Worm (Caenorhabditis elegans) whole organism, L1 larva: ENCODE results near the gene trpa-1.
A peak's percentile ranks its signal among the peaks of the same experiment; 100 is the strongest.

Source experiments
- C04F5.9 ChIP-seq: sonication (generic microtip); optimal IDR thresholded peaks from 2 replicates; lab custom pipeline; 2016; ENCODE audit warnings: missing genetic modification characterization, missing compliant biosample characterization
- ama-1 ChIP-seq: fragments of 150-350 bp; optimal IDR thresholded peaks from 2 replicates; lab custom pipeline; 2014
- blmp-1 ChIP-seq: fragments of 150-350 bp; optimal IDR thresholded peaks from 2 replicates; lab custom pipeline; 2014; ENCODE audit warnings: missing biosample characterization, missing genetic modification characterization
- ceh-82 ChIP-seq, 3 experiments: fragments of 150-350 bp in 1 of 3; sonication (generic microtip) in 2 of 3; optimal IDR thresholded peaks; 2 replicates each; lab custom pipeline; 2014 to 2017; ENCODE audit warnings: missing biosample characterization in 3 of 3, missing genetic modification characterization in 3 of 3
- ceh-90 ChIP-seq: sonication (generic microtip); optimal IDR thresholded peaks from 2 replicates; lab custom pipeline; 2016; ENCODE audit warnings: missing genetic modification characterization, missing compliant biosample characterization
- ces-1 ChIP-seq: fragments of 150-350 bp; optimal IDR thresholded peaks from 2 replicates; lab custom pipeline; 2014; ENCODE audit warnings: missing biosample characterization, missing genetic modification reagents, missing genetic modification characterization
- dsc-1 ChIP-seq: sonication (generic microtip); optimal IDR thresholded peaks from 2 replicates; lab custom pipeline; 2016; ENCODE audit warnings: mild to moderate bottlenecking, missing genetic modification characterization, missing compliant biosample characterization
- efl-1 ChIP-seq, 4 experiments: fragments of 150-350 bp; optimal IDR thresholded peaks in 3 of 4; peaks in 1 of 4; 1 replicate in 1 of 4; 2 replicates in 3 of 4; lab custom pipeline; 2014; ENCODE audit warnings: missing biosample characterization in 2 of 4, missing genetic modification characterization in 2 of 4, missing genetic modification reagents in 2 of 4
- egl-13 ChIP-seq: sonication (generic microtip); optimal IDR thresholded peaks from 2 replicates; lab custom pipeline; 2016; ENCODE audit warnings: missing genotype, missing genetic modification reagents, missing genetic modification characterization, missing compliant biosample characterization
- egl-27 ChIP-seq, 2 experiments: fragments of 150-350 bp in 1 of 2; sonication (generic microtip); optimal IDR thresholded peaks; 3 replicates each; lab custom pipeline; 2017 to 2018; ENCODE audit warnings: missing biosample characterization in 2 of 2, missing genetic modification characterization in 2 of 2, missing genetic modification reagents in 2 of 2
- fkh-10 ChIP-seq: sonication (generic microtip); optimal IDR thresholded peaks from 2 replicates; lab custom pipeline; 2017; ENCODE audit warnings: missing biosample characterization, missing genetic modification reagents, missing genetic modification characterization
- fkh-8 ChIP-seq: sonication (generic microtip); optimal IDR thresholded peaks from 2 replicates; lab custom pipeline; 2016; ENCODE audit warnings: mild to moderate bottlenecking, missing genetic modification characterization, missing compliant biosample characterization
- hlh-17 ChIP-seq: fragments of 200-800 bp; sonication (Bioruptor generic); optimal IDR thresholded peaks from 2 replicates; lab custom pipeline; 2018; ENCODE audit warnings: missing genetic modification characterization, mild to moderate bottlenecking, missing compliant biosample characterization, moderate library complexity, borderline replicate concordance
- lin-14 ChIP-seq: fragments of 200-800 bp; sonication (Bioruptor generic); optimal IDR thresholded peaks from 2 replicates; lab custom pipeline; 2018; ENCODE audit warnings: mild to moderate bottlenecking, missing genetic modification characterization, moderate library complexity, missing compliant biosample characterization
- mab-9 ChIP-seq: fragments of 200-800 bp; sonication (Bioruptor generic); IDR thresholded peaks from 2 replicates; pipeline ENCODE4 v1.3.6; 2022; ENCODE audit warnings: missing genetic modification reagents, missing genetic modification characterization, missing compliant biosample characterization
- mdl-1 ChIP-seq, 2 experiments: fragments of 150-350 bp; optimal IDR thresholded peaks; 2 replicates each; lab custom pipeline; 2014 to 2017; ENCODE audit warnings: missing biosample characterization in 2 of 2, missing genetic modification characterization in 2 of 2, inconsistent platforms in 1 of 2
- mep-1 ChIP-seq: fragments of 150-350 bp; optimal IDR thresholded peaks from 2 replicates; lab custom pipeline; 2014; ENCODE audit warnings: missing biosample characterization, missing genetic modification characterization
- nhr-11 ChIP-seq: fragments of 150-350 bp; optimal IDR thresholded peaks from 2 replicates; lab custom pipeline; 2014; ENCODE audit warnings: missing biosample characterization, missing genetic modification characterization
- nhr-19 ChIP-seq: fragments of 200-800 bp; sonication (Bioruptor generic); conservative IDR thresholded peaks from 2 replicates; pipeline ENCODE4 v1.3.6; 2022; ENCODE audit warnings: missing genetic modification characterization, missing compliant biosample characterization
- nhr-20 ChIP-seq: sonication (generic microtip); optimal IDR thresholded peaks from 2 replicates; lab custom pipeline; 2016; ENCODE audit warnings: mild to moderate bottlenecking, missing genetic modification characterization, missing compliant biosample characterization
- nhr-237 ChIP-seq: fragments of 150-350 bp; optimal IDR thresholded peaks from 2 replicates; lab custom pipeline; 2014; ENCODE audit warnings: missing biosample characterization, missing genetic modification characterization
- nhr-28 ChIP-seq: fragments of 150-350 bp; optimal IDR thresholded peaks from 2 replicates; lab custom pipeline; 2014; ENCODE audit warnings: missing biosample characterization, missing genetic modification characterization
- nhr-47 ChIP-seq: sonication (generic microtip); optimal IDR thresholded peaks from 2 replicates; lab custom pipeline; 2016; ENCODE audit warnings: mild to moderate bottlenecking, missing genetic modification characterization, moderate library complexity, missing compliant biosample characterization
- nhr-85 ChIP-seq: sonication (generic microtip); peaks from one replicate; lab custom pipeline; 2016; ENCODE audit warnings: missing genetic modification characterization, inconsistent platforms, missing compliant biosample characterization
- nhr-90 ChIP-seq: sonication (generic microtip); optimal IDR thresholded peaks from 2 replicates; lab custom pipeline; 2016; ENCODE audit warnings: mild to moderate bottlenecking, missing genetic modification characterization, missing compliant biosample characterization; ENCODE audit not compliant: poor library complexity
- pax-3 ChIP-seq: fragments of 200-800 bp; sonication (Bioruptor generic); optimal IDR thresholded peaks from 2 replicates; lab custom pipeline; 2018; ENCODE audit warnings: mild to moderate bottlenecking, missing genetic modification characterization, moderate library complexity, missing compliant biosample characterization
- skn-1 ChIP-seq: fragments of 150-350 bp; optimal IDR thresholded peaks from 2 replicates; lab custom pipeline; 2014; ENCODE audit warnings: missing biosample characterization, missing genetic modification characterization
- snpc-4 ChIP-seq: fragments of 150-350 bp; optimal IDR thresholded peaks from 2 replicates; lab custom pipeline; 2014; ENCODE audit warnings: missing biosample characterization, missing genetic modification characterization
- sox-4 ChIP-seq: sonication (generic microtip); optimal IDR thresholded peaks from 2 replicates; lab custom pipeline; 2016; ENCODE audit warnings: missing genetic modification characterization, missing compliant biosample characterization
- sup-37 ChIP-seq: fragments of 200-800 bp; sonication (Bioruptor generic); optimal IDR thresholded peaks from 2 replicates; lab custom pipeline; 2018; ENCODE audit warnings: mild to moderate bottlenecking, missing genetic modification characterization, missing compliant biosample characterization
- tbx-2 ChIP-seq: sonication (generic microtip); optimal IDR thresholded peaks from 2 replicates; lab custom pipeline; 2016; ENCODE audit warnings: missing genetic modification characterization, missing compliant biosample characterization
- tlp-1 ChIP-seq: fragments of 150-350 bp; optimal IDR thresholded peaks from 2 replicates; lab custom pipeline; 2014; ENCODE audit warnings: missing biosample characterization, missing genetic modification characterization
- unc-130 ChIP-seq: fragments of 150-350 bp; optimal IDR thresholded peaks from 2 replicates; lab custom pipeline; 2017; ENCODE audit warnings: missing biosample characterization, missing genetic modification characterization, inconsistent platforms
- unc-86 ChIP-seq: sonication (generic microtip); optimal IDR thresholded peaks from 2 replicates; lab custom pipeline; 2016; ENCODE audit warnings: missing genetic modification characterization, missing compliant biosample characterization
- xbp-1 ChIP-seq: sonication (generic microtip); optimal IDR thresholded peaks from 2 replicates; lab custom pipeline; 2016; ENCODE audit warnings: missing genetic modification characterization, missing compliant biosample characterization
- ztf-11 ChIP-seq, 2 experiments: sonication (generic microtip); optimal IDR thresholded peaks; 2 replicates each; lab custom pipeline; 2016 to 2017; ENCODE audit warnings: missing genetic modification characterization in 2 of 2, missing biosample characterization in 1 of 2, missing compliant biosample characterization in 1 of 2
- ztf-4 ChIP-seq: fragments of 150-350 bp; optimal IDR thresholded peaks from 2 replicates; lab custom pipeline; 2014; ENCODE audit warnings: missing biosample characterization, missing genetic modification characterization

Gene trpa-1

DNA sequence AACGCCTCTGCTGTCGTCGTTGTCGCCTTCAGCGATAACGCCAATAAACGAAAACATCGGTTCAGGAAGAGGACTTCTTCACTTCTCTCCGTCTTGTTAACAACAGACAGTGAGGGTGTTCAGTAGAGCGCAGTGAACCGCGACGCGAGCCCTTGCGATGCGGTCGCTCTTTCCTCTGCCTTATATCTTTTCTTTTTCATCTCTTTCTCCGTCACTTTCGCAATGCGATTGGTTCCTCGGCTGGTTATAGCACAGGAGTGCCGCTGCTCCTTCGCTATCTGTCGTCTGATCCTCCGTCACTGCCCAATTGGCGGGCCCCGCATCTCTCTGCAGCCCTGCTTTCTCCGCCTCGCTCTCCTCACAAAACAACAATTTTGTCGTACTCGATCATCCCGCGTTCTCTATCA, 7.2 kb upstream of the trpa-1 start (continued):
- TF ChIP-seq ceh-90 (tag; lab: Kevin White, UChicago) (no peak), dsc-1 (peak; percentile 71), nhr-47 (tag; lab: Kevin White, UChicago) (peak; percentile 71), nhr-20 (peak; percentile 48), lin-14 (GFP tag; lab: Kevin White, UChicago) (peak; percentile 94), hlh-17 (no peak)

DNA sequence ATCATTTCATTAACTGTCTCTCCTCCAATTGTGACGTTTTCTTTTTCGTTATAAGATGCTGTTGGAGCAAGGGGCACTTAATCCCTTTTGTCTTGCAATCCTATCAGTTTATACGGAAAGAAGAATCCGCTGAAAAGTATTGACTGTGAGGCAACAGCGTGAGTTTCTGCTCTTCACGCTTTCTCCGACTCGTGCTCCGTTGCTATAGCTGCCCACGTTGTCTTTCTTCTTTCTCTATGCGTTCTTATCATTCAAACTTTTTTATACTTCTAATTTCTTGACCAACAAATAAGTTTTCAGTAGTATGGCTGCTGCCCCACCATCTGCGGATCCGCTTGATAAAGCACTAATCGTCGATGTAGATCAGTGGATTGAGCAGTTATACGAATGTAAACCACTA, 6.2 kb upstream of the trpa-1 start, which contains the start of gene let-92:
Gene let-92 (plus strand): TSS at position 301 of the 400 bp plus-strand sequence.
- TF ChIP-seq skn-1 (no peak), fkh-10 (GFP tag; lab: Kevin White, UChicago) (no peak), ceh-82 (tag; optimal IDR thresholded peaks at IDR 0.05; lab: Kevin White, UChicago) (no peak), C04F5.9 (tag; lab: Kevin White, UChicago) (no peak), ces-1 (GFP tag; lab: Kevin White, UChicago) (no peak), nhr-237 (tag; lab: Kevin White, UChicago) (no peak), nhr-11 (no peak)

DNA sequence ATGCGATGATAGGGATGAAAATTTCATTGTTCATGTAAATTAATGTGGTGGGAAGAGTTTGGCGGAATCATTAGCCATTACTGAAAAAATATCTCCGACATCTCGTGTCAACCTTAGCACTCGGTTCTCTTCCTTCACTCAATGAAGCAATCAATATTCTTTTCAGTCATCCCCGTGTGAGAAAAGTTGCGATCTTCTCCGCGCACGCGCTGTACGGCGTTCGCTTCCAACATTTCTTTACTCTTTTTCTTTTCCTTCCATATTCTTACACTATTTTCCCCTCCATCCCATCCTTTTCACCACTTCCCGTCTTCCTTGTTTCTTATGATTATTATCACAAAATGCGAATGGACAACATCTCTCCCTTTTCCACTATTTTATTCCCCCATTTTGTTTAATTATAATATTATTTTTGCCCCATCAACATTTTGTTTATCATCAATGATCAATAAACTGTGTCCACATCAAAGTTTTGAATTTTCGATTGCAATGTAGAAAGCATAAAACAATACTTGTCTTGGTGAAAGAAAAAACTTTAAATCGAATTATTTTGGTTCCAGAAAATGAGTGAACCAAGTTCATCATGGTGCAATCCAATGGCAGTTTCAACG, 4.2 kb upstream of the trpa-1 start, which contains the start of gene mob-1:
Gene mob-1 (plus strand): TSS at position 561 of the 611 bp plus-strand sequence.
- TF ChIP-seq efl-1 (optimal IDR thresholded peaks at IDR 0.05; lab: Kevin White, UChicago) (no peak), efl-1 (GFP tag; optimal IDR thresholded peaks at IDR 0.05 in 1 of 2; lab: Kevin White, UChicago) (peak in 1 of 2 experiments; percentile 70), blmp-1 (tag; lab: Kevin White, UChicago) (peak; percentile 35), nhr-85 (tag; lab: Kevin White, UChicago) (peak; percentile 9), ama-1 (lab: Kevin White, UChicago) (no peak), nhr-90 (tag; lab: Kevin White, UChicago) (peak; percentile 3), nhr-237 (tag; lab: Kevin White, UChicago) (no peak), xbp-1 (tag; lab: Kevin White, UChicago) (no peak), lin-14 (GFP tag; lab: Kevin White, UChicago) (peak; percentile 20)

DNA sequence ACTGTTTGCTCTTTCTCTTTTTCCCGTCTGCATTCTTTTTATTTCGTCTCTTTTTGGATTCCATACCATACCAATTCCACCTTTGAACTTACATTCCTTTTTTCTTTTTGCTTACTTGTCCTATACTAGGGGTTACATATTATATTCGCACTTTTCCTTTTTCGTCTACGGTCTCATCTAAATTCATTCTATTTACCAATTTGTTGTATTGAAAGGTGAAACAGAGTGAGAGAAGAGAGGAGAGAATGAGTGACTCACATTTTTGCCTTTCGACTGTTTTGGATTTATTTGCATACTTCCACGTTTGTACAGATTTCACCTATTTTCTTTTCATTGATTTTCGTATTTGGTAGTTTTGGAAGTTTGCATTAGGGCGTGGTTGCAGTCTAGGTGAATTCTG, 898 bp upstream of the trpa-1 start:
- TF ChIP-seq blmp-1 (tag; lab: Kevin White, UChicago) (peak; percentile 32), tbx-2 (tag; lab: Kevin White, UChicago) (no peak)

DNA sequence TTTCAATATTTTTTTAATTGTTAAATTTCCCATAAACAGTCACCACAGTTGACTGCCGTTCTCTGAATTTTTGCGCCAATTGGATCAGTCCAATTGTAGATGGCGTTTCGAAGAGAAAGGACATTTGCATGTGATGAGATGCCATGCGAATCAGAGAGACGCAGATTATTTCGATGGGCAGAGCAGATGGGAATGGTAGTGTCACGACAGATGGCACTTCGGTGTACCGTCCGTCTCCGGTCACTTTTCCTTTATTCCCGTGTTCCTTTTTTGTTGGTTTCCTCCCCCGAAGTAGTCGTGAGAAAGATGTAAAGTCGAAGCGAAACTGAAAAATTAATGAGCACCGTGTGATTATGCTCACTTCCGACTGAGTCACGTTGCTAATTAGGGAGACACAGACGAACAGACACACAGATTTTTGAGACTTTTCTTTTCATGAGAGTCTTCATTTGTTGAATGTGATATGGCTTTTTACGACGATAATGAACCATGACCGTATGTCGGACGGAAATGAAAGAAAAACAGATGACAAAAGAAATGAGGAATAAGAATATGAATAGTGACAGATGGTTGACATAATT, 3.4 kb downstream of the trpa-1 start:
- TF ChIP-seq egl-27 (tag; optimal IDR thresholded peaks at IDR 0.05; lab: Kevin White, UChicago) (no peak), snpc-4 (tag; lab: Kevin White, UChicago) (no peak), ztf-4 (tag; lab: Kevin White, UChicago) (no peak), nhr-237 (tag; lab: Kevin White, UChicago) (no peak), egl-13 (tag; lab: Kevin White, UChicago) (peak; percentile 6), lin-14 (GFP tag; lab: Kevin White, UChicago) (peak; percentile 65), nhr-90 (tag; lab: Kevin White, UChicago) (no peak), nhr-28 (tag; lab: Kevin White, UChicago) (no peak), mab-9 (GFP tag; lab: Robert Waterston, UW) (no peak), dsc-1 (peak; percentile 73), unc-130 (tag; lab: Kevin White, UChicago) (no peak), sox-4 (tag; lab: Kevin White, UChicago) (no peak), ztf-11 (tag; optimal IDR thresholded peaks at IDR 0.05; lab: Kevin White, UChicago) (peak in 1 of 2 experiments; percentile 45), fkh-8 (tag; lab: Kevin White, UChicago) (peak; percentile 29), tlp-1 (tag; lab: Kevin White, UChicago) (no peak), blmp-1 (tag; lab: Kevin White, UChicago) (no peak), pax-3 (tag; lab: Kevin White, UChicago) (no peak), sup-37 (GFP tag; lab: Kevin White, UChicago) (no peak), mep-1 (no peak), nhr-19 (GFP tag; lab: Robert Waterston, UW) (no peak), mdl-1 (tag; optimal IDR thresholded peaks at IDR 0.05; lab: Kevin White, UChicago) (no peak), nhr-47 (tag; lab: Kevin White, UChicago) (peak; percentile 20), unc-86 (peak; percentile 58)
